Fruit fly (Drosophila melanogaster) whole organism, embryonic: Measurements from ENCODE around the gene RpS12.

Experiments
- Antp ChIP-seq: fragments of 200-800 bp; sonication (Bioruptor generic); optimal IDR thresholded peaks from 3 replicates; lab custom pipeline; 2016; ENCODE audit warnings: missing biosample characterization, missing genetic modification characterization
- CG11560 ChIP-seq: fragments of 200-800 bp; sonication (Bioruptor generic); IDR thresholded peaks from 3 replicates; pipeline ENCODE4 v1.3.6; 2022; ENCODE audit warnings: missing biosample characterization, missing genetic modification characterization
- CG13775 ChIP-seq: fragments of 200-800 bp; sonication (Bioruptor generic); optimal IDR thresholded peaks from 3 replicates; lab custom pipeline; 2017; ENCODE audit warnings: missing biosample characterization, mild to moderate bottlenecking, missing genetic modification characterization
- CG15479 ChIP-seq: fragments of 200-800 bp; sonication (Bioruptor generic); optimal IDR thresholded peaks from 3 replicates; lab custom pipeline; 2019; ENCODE audit warnings: missing biosample characterization, mild to moderate bottlenecking, missing genetic modification characterization, moderate library complexity
- CG1603 ChIP-seq: fragments of 200-800 bp; sonication (Bioruptor generic); optimal IDR thresholded peaks from 2 replicates; lab custom pipeline; 2019; ENCODE audit warnings: missing biosample characterization, mild to moderate bottlenecking, missing genetic modification characterization, moderate library complexity
- CG17186 ChIP-seq: fragments of 200-800 bp; sonication (Bioruptor generic); optimal IDR thresholded peaks from 3 replicates; lab custom pipeline; 2017; ENCODE audit warnings: missing biosample characterization, missing genetic modification reagents, missing genetic modification characterization
- CG17829 ChIP-seq: fragments of 200-800 bp; optimal IDR thresholded peaks from 2 replicates; lab custom pipeline; 2019; ENCODE audit warnings: missing biosample characterization, mild to moderate bottlenecking, missing genetic modification characterization, moderate library complexity
- CG2678 ChIP-seq: fragments of 200-800 bp; sonication (Bioruptor generic); optimal IDR thresholded peaks from 3 replicates; lab custom pipeline; 2019; ENCODE audit warnings: missing biosample characterization, mild to moderate bottlenecking, missing genetic modification characterization, moderate library complexity
- CG2712 ChIP-seq: fragments of 200-800 bp; optimal IDR thresholded peaks from 3 replicates; lab custom pipeline; 2019; ENCODE audit warnings: missing biosample characterization, mild to moderate bottlenecking, missing genetic modification characterization, moderate library complexity
- CG32767 ChIP-seq: fragments of 200-800 bp; sonication (Bioruptor generic); IDR thresholded peaks from 2 replicates; pipeline ENCODE4 v1.3.6; 2022; ENCODE audit warnings: missing biosample characterization, missing genetic modification characterization
- CG7271 ChIP-seq: fragments of 200-800 bp; sonication (Bioruptor generic); optimal IDR thresholded peaks from 2 replicates; lab custom pipeline; 2018; ENCODE audit warnings: missing biosample characterization, mild to moderate bottlenecking, missing genetic modification characterization, moderate library complexity
- CG7357 ChIP-seq: fragments of 200-800 bp; sonication (Bioruptor generic); IDR thresholded peaks from 3 replicates; pipeline ENCODE4 v1.3.6; 2022; ENCODE audit warnings: missing biosample characterization, missing genetic modification characterization
- CG8765 ChIP-seq: fragments of 200-800 bp; sonication (Bioruptor generic); IDR thresholded peaks from 2 replicates; pipeline ENCODE4 v1.3.6; 2022; ENCODE audit warnings: missing biosample characterization, missing genetic modification characterization
- CG8944 ChIP-seq: fragments of 200-800 bp; sonication (Bioruptor generic); optimal IDR thresholded peaks from 3 replicates; lab custom pipeline; 2016; ENCODE audit warnings: missing biosample characterization, missing genetic modification characterization
- CrebB ChIP-seq: fragments of 200-800 bp; sonication (Bioruptor generic); optimal IDR thresholded peaks from 3 replicates; lab custom pipeline; 2018; ENCODE audit warnings: missing biosample characterization, mild to moderate bottlenecking, missing genetic modification characterization
- D ChIP-seq, 2 experiments: fragments of 200-800 bp in 1 of 2; fragments of >200 bp in 1 of 2; sonication (Bioruptor generic) in 1 of 2; optimal IDR thresholded peaks; 2 replicates in 1 of 2; 3 replicates in 1 of 2; lab custom pipeline; 2017; ENCODE audit warnings: mild to moderate bottlenecking in 1 of 2, missing biosample characterization in 1 of 2, missing genetic modification characterization in 1 of 2, missing genetic modification reagents in 1 of 2
- Dip3 ChIP-seq: fragments of 200-800 bp; sonication (Bioruptor generic); optimal IDR thresholded peaks from 3 replicates; lab custom pipeline; 2016; ENCODE audit warnings: missing biosample characterization, missing genetic modification characterization
- Dp ChIP-seq: fragments of 200-800 bp; sonication (Bioruptor generic); optimal IDR thresholded peaks from 2 replicates; lab custom pipeline; 2018; ENCODE audit warnings: missing biosample characterization, mild to moderate bottlenecking, missing genetic modification characterization, moderate library complexity
- E2f2 ChIP-seq: fragments of 200-800 bp; sonication (Bioruptor generic); IDR thresholded peaks from 2 replicates; pipeline ENCODE4 v1.3.6; 2022; ENCODE audit warnings: missing biosample characterization, missing genetic modification characterization
- HmgD ChIP-seq: fragments of 200-800 bp; sonication (Bioruptor generic); optimal IDR thresholded peaks from 3 replicates; lab custom pipeline; 2016; ENCODE audit warnings: missing biosample characterization, missing genetic modification characterization
- HmgZ ChIP-seq: fragments of 200-800 bp; sonication (Bioruptor generic); optimal IDR thresholded peaks from 2 replicates; lab custom pipeline; 2018; ENCODE audit warnings: missing biosample characterization, mild to moderate bottlenecking, missing genetic modification characterization
- Hsf ChIP-seq: fragments of 200-800 bp; sonication (Bioruptor generic); optimal IDR thresholded peaks from 3 replicates; lab custom pipeline; 2016; ENCODE audit warnings: missing biosample characterization, missing genetic modification characterization
- Opbp ChIP-seq: fragments of 200-800 bp; sonication (Bioruptor generic); IDR thresholded peaks from 3 replicates; pipeline ENCODE4 v1.3.6; 2022; ENCODE audit warnings: missing biosample characterization, missing genetic modification characterization; ENCODE audit not compliant: partially characterized antibody
- Sin3A ChIP-seq: fragments of >200 bp; optimal IDR thresholded peaks from 2 replicates; lab custom pipeline; 2018
- Sry-β ChIP-seq: fragments of 200-800 bp; sonication (Bioruptor generic); optimal IDR thresholded peaks from 2 replicates; lab custom pipeline; 2018; ENCODE audit warnings: missing biosample characterization, mild to moderate bottlenecking, missing genetic modification characterization, moderate library complexity
- Ssrp ChIP-seq: fragments of 200-800 bp; sonication (Bioruptor generic); optimal IDR thresholded peaks from 2 replicates; lab custom pipeline; 2018; ENCODE audit warnings: missing biosample characterization, mild to moderate bottlenecking, missing genetic modification characterization, moderate library complexity
- Usf ChIP-seq: fragments of 200-800 bp; sonication (Bioruptor generic); optimal IDR thresholded peaks from 2 replicates; lab custom pipeline; 2017; ENCODE audit warnings: missing genotype, missing biosample characterization, missing genetic modification characterization
- Vsx1 ChIP-seq: fragments of 200-800 bp; sonication (Bioruptor generic); optimal IDR thresholded peaks from 2 replicates; lab custom pipeline; 2017; ENCODE audit warnings: missing biosample characterization, mild to moderate bottlenecking, missing genetic modification characterization, missing genetic modification reagents
- al ChIP-seq: fragments of 200-800 bp; sonication (Bioruptor generic); IDR thresholded peaks from 2 replicates; pipeline ENCODE4 v1.3.6; 2022; ENCODE audit warnings: missing biosample characterization, missing genetic modification characterization
- ase ChIP-seq: fragments of 200-800 bp; sonication (Bioruptor generic); IDR thresholded peaks from 3 replicates; pipeline ENCODE4 v1.3.6; 2022; ENCODE audit warnings: missing biosample characterization, missing genetic modification characterization
- bcd ChIP-seq: fragments of 200-800 bp; sonication (Bioruptor generic); optimal IDR thresholded peaks from 2 replicates; lab custom pipeline; 2017; ENCODE audit warnings: missing biosample characterization, mild to moderate bottlenecking, missing genetic modification characterization
- chif ChIP-seq, 2 experiments: fragments of 200-800 bp; sonication (Bioruptor generic); optimal IDR thresholded peaks; 3 replicates each; lab custom pipeline; 2016; ENCODE audit warnings: missing biosample characterization in 2 of 2, missing genetic modification characterization in 2 of 2
- dimm ChIP-seq: fragments of 200-800 bp; sonication (Bioruptor generic); IDR thresholded peaks from 2 replicates; pipeline ENCODE4 v1.3.6; 2022; ENCODE audit warnings: missing biosample characterization, missing genetic modification characterization
- fru ChIP-seq: fragments of >200 bp; optimal IDR thresholded peaks from 2 replicates; lab custom pipeline; 2017
- gfzf ChIP-seq: fragments of 200-800 bp; sonication (Bioruptor generic); optimal IDR thresholded peaks from 2 replicates; lab custom pipeline; 2016; ENCODE audit warnings: missing biosample characterization, mild to moderate bottlenecking, missing genetic modification characterization, moderate library complexity
- hkb ChIP-seq, 2 experiments: fragments of 200-800 bp in 1 of 2; fragments of >200 bp in 1 of 2; sonication (Bioruptor generic) in 1 of 2; IDR thresholded peaks in 1 of 2; optimal IDR thresholded peaks in 1 of 2; 2 replicates each; pipeline versions ENCODE4 v1.3.6 to Lab custom; 2017 to 2022; ENCODE audit warnings: missing biosample characterization in 1 of 2, missing genetic modification characterization in 1 of 2
- ken ChIP-seq: fragments of 200-800 bp; sonication (Bioruptor generic); IDR thresholded peaks from 3 replicates; pipeline ENCODE4 v1.3.6; 2022; ENCODE audit warnings: missing biosample characterization, missing genetic modification characterization
- lola ChIP-seq, 3 experiments: fragments of >200 bp in 2 of 3; fragments of 200-800 bp in 1 of 3; sonication (Bioruptor generic) in 1 of 3; optimal IDR thresholded peaks; 2 replicates each; lab custom pipeline; 2017 to 2019; ENCODE audit warnings: missing biosample characterization in 3 of 3, missing genetic modification characterization in 3 of 3, mild to moderate bottlenecking in 1 of 3, moderate library complexity in 1 of 3
- luna ChIP-seq: fragments of 200-800 bp; sonication (Bioruptor generic); optimal IDR thresholded peaks from 2 replicates; lab custom pipeline; 2016; ENCODE audit warnings: missing biosample characterization, missing genetic modification characterization
- peb ChIP-seq: fragments of 200-800 bp; sonication (Bioruptor generic); IDR thresholded peaks from 2 replicates; pipeline ENCODE4 v1.3.6; 2022; ENCODE audit warnings: missing biosample characterization, missing genetic modification characterization
- pfk ChIP-seq: fragments of 200-800 bp; sonication (Bioruptor generic); optimal IDR thresholded peaks from 2 replicates; lab custom pipeline; 2018; ENCODE audit warnings: missing biosample characterization, mild to moderate bottlenecking, missing genetic modification characterization, moderate library complexity
- pho ChIP-seq: fragments of 200-800 bp; sonication (Bioruptor generic); optimal IDR thresholded peaks from 2 replicates; lab custom pipeline; 2016; ENCODE audit warnings: missing biosample characterization, missing genetic modification characterization
- schlank ChIP-seq: fragments of 200-800 bp; sonication (Bioruptor generic); optimal IDR thresholded peaks from 2 replicates; lab custom pipeline; 2018; ENCODE audit warnings: missing biosample characterization, mild to moderate bottlenecking, missing genetic modification characterization
- sens ChIP-seq: fragments of 200-800 bp; sonication (Bioruptor generic); peaks from one replicate; lab custom pipeline; 2016; ENCODE audit warnings: missing biosample characterization, missing genetic modification characterization
- so ChIP-seq: fragments of 200-800 bp; sonication (Bioruptor generic); IDR thresholded peaks from 3 replicates; pipeline ENCODE4 v1.3.6; 2022; ENCODE audit warnings: missing biosample characterization, missing genetic modification characterization
- sob ChIP-seq: fragments of 200-800 bp; sonication (Bioruptor generic); IDR thresholded peaks from 2 replicates; pipeline ENCODE4 v1.3.6; 2022; ENCODE audit warnings: missing biosample characterization, missing genetic modification characterization
- stwl ChIP-seq: fragments of 200-800 bp; sonication (Bioruptor generic); optimal IDR thresholded peaks from 3 replicates; lab custom pipeline; 2018; ENCODE audit warnings: missing biosample characterization, mild to moderate bottlenecking, missing genetic modification characterization, moderate library complexity
- tx ChIP-seq: fragments of 200-800 bp; sonication (Bioruptor generic); optimal IDR thresholded peaks from 2 replicates; lab custom pipeline; 2016; ENCODE audit warnings: missing biosample characterization, missing genetic modification characterization
- zen ChIP-seq: fragments of 200-800 bp; sonication (Bioruptor generic); optimal IDR thresholded peaks from 3 replicates; lab custom pipeline; 2018; ENCODE audit warnings: missing biosample characterization, mild to moderate bottlenecking, missing genetic modification characterization, moderate library complexity

RpS12 gene

dm6 chr3L:13036706-13037457 lies 13.7 kb downstream of the RpS12 start, which contains the start of gene Srrm1 (continued):
- TF ChIP-seq tx (GFP tag; lab: Kevin White, UChicago), result peak; percentile 17
- TF ChIP-seq chif (GFP tag; optimal IDR thresholded peaks at IDR 0.05; lab: Kevin White, UChicago), result peak; percentile 19 to 22
- peak; percentile 36; the same call in 1 of the 2 replicates for TF ChIP-seq al (GFP tag; lab: Robert Waterston, UW)
- TF ChIP-seq stwl, result peak; percentile 58
- TF ChIP-seq ken (GFP tag; lab: Robert Waterston, UW), result 0 out of 3 replicates have a peak, but pooled peaks have one; percentile 28
- no peak for TF ChIP-seq fru (lab: Kevin White, UChicago)
- no peak for TF ChIP-seq CG15479 (GFP tag; lab: Kevin White, UChicago)
- TF ChIP-seq peb (GFP tag; lab: Robert Waterston, UW), result no peak
- TF ChIP-seq HmgZ (tag; lab: Kevin White, UChicago), result peak; percentile 63
- TF ChIP-seq pfk (GFP tag; lab: Kevin White, UChicago), result peak; percentile 25
- no peak for TF ChIP-seq CG13775 (GFP tag; lab: Kevin White, UChicago)
- TF ChIP-seq CG2712 (tag; lab: Kevin White, UChicago), result peak; percentile 28
- TF ChIP-seq Sin3A, result peak; percentile 78
- TF ChIP-seq CG32767 (GFP tag; lab: Robert Waterston, UW), result 0 out of 2 replicates have a peak, but pooled peaks have one; percentile 9
- 0 out of 3 replicates have a peak, but pooled peaks have one; percentile 64 for TF ChIP-seq so (GFP tag; lab: Robert Waterston, UW)
- TF ChIP-seq E2f2 (GFP tag; lab: Robert Waterston, UW), result peak; percentile 79
- TF ChIP-seq CG17186 (GFP tag; lab: Kevin White, UChicago), result peak; percentile 85
- no peak for TF ChIP-seq D (optimal IDR thresholded peaks at IDR 0.05; lab: Kevin White, UChicago)
- TF ChIP-seq D (GFP tag; optimal IDR thresholded peaks at IDR 0.05; lab: Kevin White, UChicago), result no peak
- peak; percentile 31 for TF ChIP-seq zen
- peak; percentile 32 for TF ChIP-seq gfzf
- TF ChIP-seq ase (GFP tag; lab: Robert Waterston, UW), result peak; percentile 21; the same call in 1 of the 3 replicates
- TF ChIP-seq bcd (GFP tag; lab: Kevin White, UChicago), result no peak
- no peak for TF ChIP-seq CG7357 (GFP tag; lab: Robert Waterston, UW)
- TF ChIP-seq Sry-β, result peak; percentile 58
- TF ChIP-seq CG2678, result peak; percentile 17
- peak in 1 of 3 experiments; percentile 6 for TF ChIP-seq lola (GFP tag; optimal IDR thresholded peaks at IDR 0.05; lab: Kevin White, UChicago)
- TF ChIP-seq CrebB (tag; lab: Kevin White, UChicago), result peak; percentile 24
- TF ChIP-seq CG1603 (tag; lab: Kevin White, UChicago), result peak; percentile 69
- TF ChIP-seq luna, result no peak
- peak; percentile 78 for TF ChIP-seq Dp (GFP tag; lab: Kevin White, UChicago)
- peak; percentile 30 for TF ChIP-seq HmgD (GFP tag; lab: Kevin White, UChicago)
- peak; percentile 63 for TF ChIP-seq sob (GFP tag; lab: Robert Waterston, UW)
- no peak for TF ChIP-seq Vsx1 (GFP tag; lab: Kevin White, UChicago)
- no peak for TF ChIP-seq Ssrp (tag; lab: Kevin White, UChicago)
- TF ChIP-seq Dip3, result peak; percentile 38
- no peak for TF ChIP-seq Usf (GFP tag; lab: Kevin White, UChicago)
- TF ChIP-seq CG7271 (tag; lab: Kevin White, UChicago), result no peak
- peak; percentile 46 for TF ChIP-seq CG17829 (tag; lab: Kevin White, UChicago)
- TF ChIP-seq hkb (optimal IDR thresholded peaks at IDR 0.05; lab: Kevin White, UChicago), result no peak
- peak; percentile 33; the same call in 1 of the 2 replicates for TF ChIP-seq hkb (GFP tag; IDR thresholded peaks at IDR 0.05; lab: Robert Waterston, UW)
- peak; percentile 52 for TF ChIP-seq Hsf (GFP tag; lab: Kevin White, UChicago)
- no peak for TF ChIP-seq schlank (tag; lab: Kevin White, UChicago)
- no peak for TF ChIP-seq dimm
- peak; percentile 93 for TF ChIP-seq Opbp (GFP tag; lab: Robert Waterston, UW)
- TF ChIP-seq Antp (GFP tag; lab: Kevin White, UChicago), result peak; percentile 23
- peak; percentile 34 for TF ChIP-seq CG8944
- no peak for TF ChIP-seq CG8765 (GFP tag; lab: Robert Waterston, UW)
- peak; percentile 67 for TF ChIP-seq pho (GFP tag; lab: Kevin White, UChicago)
- TF ChIP-seq sens (GFP tag; lab: Kevin White, UChicago), result peak; percentile 90
- peak; percentile 51; the same call in 2 of the 3 replicates for TF ChIP-seq CG11560 (tag; lab: Robert Waterston, UW)
